Worm (Caenorhabditis elegans) whole organism, L1 larva: ENCODE results near the gene cbd-1.
A peak's percentile ranks its signal among the peaks of the same experiment; 100 is the strongest.
"Not testable (repeated sequence)": the region's sequence is repeated elsewhere in the genome, so short reads cannot be mapped to it uniquely, and the experiment has no call there.

Source experiments
- C04F5.9 ChIP-seq: sonication (generic microtip); optimal IDR thresholded peaks from 2 replicates; lab custom pipeline; 2016; ENCODE audit warnings: missing genetic modification characterization, missing compliant biosample characterization
- alr-1 ChIP-seq: fragments of 200-800 bp; sonication (Bioruptor generic); optimal IDR thresholded peaks from 2 replicates; lab custom pipeline; 2018; ENCODE audit warnings: borderline replicate concordance, mild to moderate bottlenecking, missing genetic modification characterization, missing compliant biosample characterization
- aly-2 ChIP-seq: fragments of 150-350 bp; optimal IDR thresholded peaks from 2 replicates; lab custom pipeline; 2014; ENCODE audit warnings: missing biosample characterization, missing genetic modification characterization
- ama-1 ChIP-seq: fragments of 150-350 bp; optimal IDR thresholded peaks from 2 replicates; lab custom pipeline; 2014
- blmp-1 ChIP-seq: fragments of 150-350 bp; optimal IDR thresholded peaks from 2 replicates; lab custom pipeline; 2014; ENCODE audit warnings: missing biosample characterization, missing genetic modification characterization
- ceh-82 ChIP-seq, 3 experiments: fragments of 150-350 bp in 1 of 3; sonication (generic microtip) in 2 of 3; optimal IDR thresholded peaks; 2 replicates each; lab custom pipeline; 2014 to 2017; ENCODE audit warnings: missing biosample characterization in 3 of 3, missing genetic modification characterization in 3 of 3
- ceh-88 ChIP-seq: fragments of 200-800 bp; sonication (Bioruptor generic); IDR thresholded peaks from 2 replicates; pipeline ENCODE4 v1.3.6; 2022; ENCODE audit warnings: missing genetic modification characterization, missing compliant biosample characterization
- dsc-1 ChIP-seq: sonication (generic microtip); optimal IDR thresholded peaks from 2 replicates; lab custom pipeline; 2016; ENCODE audit warnings: mild to moderate bottlenecking, missing genetic modification characterization, missing compliant biosample characterization
- efl-1 ChIP-seq, 4 experiments: fragments of 150-350 bp; optimal IDR thresholded peaks in 3 of 4; peaks in 1 of 4; 1 replicate in 1 of 4; 2 replicates in 3 of 4; lab custom pipeline; 2014; ENCODE audit warnings: missing biosample characterization in 2 of 4, missing genetic modification characterization in 2 of 4, missing genetic modification reagents in 2 of 4
- egl-13 ChIP-seq: sonication (generic microtip); optimal IDR thresholded peaks from 2 replicates; lab custom pipeline; 2016; ENCODE audit warnings: missing genotype, missing genetic modification reagents, missing genetic modification characterization, missing compliant biosample characterization
- egl-27 ChIP-seq, 2 experiments: fragments of 150-350 bp in 1 of 2; sonication (generic microtip); optimal IDR thresholded peaks; 3 replicates each; lab custom pipeline; 2017 to 2018; ENCODE audit warnings: missing biosample characterization in 2 of 2, missing genetic modification characterization in 2 of 2, missing genetic modification reagents in 2 of 2
- elt-3 ChIP-seq, 6 experiments: fragments of 150-350 bp in 1 of 6; sonication (generic microtip); optimal IDR thresholded peaks; 2 replicates each; lab custom pipeline; 2017 to 2018; ENCODE audit warnings: missing biosample characterization in 6 of 6, missing genetic modification characterization in 6 of 6, inconsistent platforms in 1 of 6
- fkh-4 ChIP-seq: sonication (generic microtip); optimal IDR thresholded peaks from 2 replicates; lab custom pipeline; 2016; ENCODE audit warnings: missing compliant biosample characterization, missing genetic modification characterization, borderline replicate concordance
- fkh-8 ChIP-seq: sonication (generic microtip); optimal IDR thresholded peaks from 2 replicates; lab custom pipeline; 2016; ENCODE audit warnings: mild to moderate bottlenecking, missing genetic modification characterization, missing compliant biosample characterization
- grh-1 ChIP-seq: fragments of 200-800 bp; sonication (Bioruptor generic); IDR thresholded peaks from 2 replicates; pipeline ENCODE4 v1.3.6; 2022; ENCODE audit warnings: missing genetic modification reagents, missing genetic modification characterization, missing compliant biosample characterization
- hlh-4 ChIP-seq: sonication (generic microtip); optimal IDR thresholded peaks from 2 replicates; lab custom pipeline; 2016; ENCODE audit warnings: mild to moderate bottlenecking, missing genetic modification characterization, missing compliant biosample characterization
- hpl-2 ChIP-seq: fragments of 150-350 bp; optimal IDR thresholded peaks from 2 replicates; lab custom pipeline; 2014; ENCODE audit warnings: missing biosample characterization, missing genetic modification reagents, missing genetic modification characterization
- irx-1 ChIP-seq: sonication (generic microtip); optimal IDR thresholded peaks from 2 replicates; lab custom pipeline; 2016; ENCODE audit warnings: missing genetic modification characterization, missing compliant biosample characterization
- lsy-2 ChIP-seq, 2 experiments: fragments of 150-350 bp; optimal IDR thresholded peaks; 2 replicates each; lab custom pipeline; 2014; ENCODE audit warnings: missing biosample characterization in 2 of 2, missing genetic modification characterization in 2 of 2
- mep-1 ChIP-seq: fragments of 150-350 bp; optimal IDR thresholded peaks from 2 replicates; lab custom pipeline; 2014; ENCODE audit warnings: missing biosample characterization, missing genetic modification characterization
- nhr-11 ChIP-seq: fragments of 150-350 bp; optimal IDR thresholded peaks from 2 replicates; lab custom pipeline; 2014; ENCODE audit warnings: missing biosample characterization, missing genetic modification characterization
- nhr-20 ChIP-seq: sonication (generic microtip); optimal IDR thresholded peaks from 2 replicates; lab custom pipeline; 2016; ENCODE audit warnings: mild to moderate bottlenecking, missing genetic modification characterization, missing compliant biosample characterization
- nhr-237 ChIP-seq: fragments of 150-350 bp; optimal IDR thresholded peaks from 2 replicates; lab custom pipeline; 2014; ENCODE audit warnings: missing biosample characterization, missing genetic modification characterization
- nhr-28 ChIP-seq: fragments of 150-350 bp; optimal IDR thresholded peaks from 2 replicates; lab custom pipeline; 2014; ENCODE audit warnings: missing biosample characterization, missing genetic modification characterization
- nhr-76 ChIP-seq: sonication (generic microtip); optimal IDR thresholded peaks from 2 replicates; lab custom pipeline; 2017; ENCODE audit warnings: missing biosample characterization, missing genetic modification characterization
- nhr-85 ChIP-seq: sonication (generic microtip); peaks from one replicate; lab custom pipeline; 2016; ENCODE audit warnings: missing genetic modification characterization, inconsistent platforms, missing compliant biosample characterization
- nhr-90 ChIP-seq: sonication (generic microtip); optimal IDR thresholded peaks from 2 replicates; lab custom pipeline; 2016; ENCODE audit warnings: mild to moderate bottlenecking, missing genetic modification characterization, missing compliant biosample characterization; ENCODE audit not compliant: poor library complexity
- pax-3 ChIP-seq: fragments of 200-800 bp; sonication (Bioruptor generic); optimal IDR thresholded peaks from 2 replicates; lab custom pipeline; 2018; ENCODE audit warnings: mild to moderate bottlenecking, missing genetic modification characterization, moderate library complexity, missing compliant biosample characterization
- pqm-1 ChIP-seq: sonication (generic microtip); optimal IDR thresholded peaks from 3 replicates; lab custom pipeline; 2017; ENCODE audit warnings: missing biosample characterization, missing genetic modification characterization
- rnt-1 ChIP-seq: sonication (generic microtip); optimal IDR thresholded peaks from 2 replicates; lab custom pipeline; 2016; ENCODE audit warnings: mild to moderate bottlenecking, missing genetic modification characterization, moderate library complexity, missing compliant biosample characterization
- skn-1 ChIP-seq: fragments of 150-350 bp; optimal IDR thresholded peaks from 2 replicates; lab custom pipeline; 2014; ENCODE audit warnings: missing biosample characterization, missing genetic modification characterization
- snpc-4 ChIP-seq: fragments of 150-350 bp; optimal IDR thresholded peaks from 2 replicates; lab custom pipeline; 2014; ENCODE audit warnings: missing biosample characterization, missing genetic modification characterization
- sup-37 ChIP-seq: fragments of 200-800 bp; sonication (Bioruptor generic); optimal IDR thresholded peaks from 2 replicates; lab custom pipeline; 2018; ENCODE audit warnings: mild to moderate bottlenecking, missing genetic modification characterization, missing compliant biosample characterization
- tlp-1 ChIP-seq: fragments of 150-350 bp; optimal IDR thresholded peaks from 2 replicates; lab custom pipeline; 2014; ENCODE audit warnings: missing biosample characterization, missing genetic modification characterization
- unc-62 ChIP-seq: fragments of 150-350 bp; optimal IDR thresholded peaks from 2 replicates; lab custom pipeline; 2014; ENCODE audit warnings: missing biosample characterization, missing genetic modification reagents, missing genetic modification characterization
- vab-15 ChIP-seq: sonication (generic microtip); optimal IDR thresholded peaks from 2 replicates; lab custom pipeline; 2017; ENCODE audit warnings: missing genotype, mild to moderate bottlenecking, missing genetic modification characterization, missing compliant biosample characterization
- xbp-1 ChIP-seq: sonication (generic microtip); optimal IDR thresholded peaks from 2 replicates; lab custom pipeline; 2016; ENCODE audit warnings: missing genetic modification characterization, missing compliant biosample characterization
- zag-1 ChIP-seq: fragments of 150-350 bp; optimal IDR thresholded peaks from 2 replicates; lab custom pipeline; 2014; ENCODE audit warnings: missing biosample characterization, missing genetic modification characterization
- zip-4 ChIP-seq: fragments of 200-800 bp; sonication (Bioruptor generic); optimal IDR thresholded peaks from 2 replicates; lab custom pipeline; 2018; ENCODE audit warnings: mild to moderate bottlenecking, missing genetic modification characterization, moderate library complexity, missing compliant biosample characterization
- ztf-4 ChIP-seq: fragments of 150-350 bp; optimal IDR thresholded peaks from 2 replicates; lab custom pipeline; 2014; ENCODE audit warnings: missing biosample characterization, missing genetic modification characterization

The cbd-1 gene

ce11 chrIV:11372366-11372997 lies at the start of gene cbd-1:
TSS of gene cbd-1 (plus strand) at chrIV:11372991.
- TF ChIP-seq elt-3 (tag; optimal IDR thresholded peaks at IDR 0.05; lab: Kevin White, UChicago) = no peak
- TF ChIP-seq pax-3 (tag; lab: Kevin White, UChicago) = no peak
- TF ChIP-seq fkh-8 (tag; lab: Kevin White, UChicago) = no peak
- TF ChIP-seq nhr-90 = no peak
- TF ChIP-seq egl-13 (tag; lab: Kevin White, UChicago) = no peak
- TF ChIP-seq ztf-4 (tag; lab: Kevin White, UChicago) = no peak
- no peak for TF ChIP-seq zag-1 (tag; lab: Kevin White, UChicago)
- TF ChIP-seq nhr-11 (tag; lab: Kevin White, UChicago) = no peak
- no peak for TF ChIP-seq alr-1
- TF ChIP-seq xbp-1 (tag; lab: Kevin White, UChicago) = no peak
- no peak for TF ChIP-seq nhr-85 (tag; lab: Kevin White, UChicago)
- TF ChIP-seq pqm-1 (tag; lab: Kevin White, UChicago) = no peak
- TF ChIP-seq irx-1 = no peak
- TF ChIP-seq, all 84 proteins: peak for 0

- no peak for TF ChIP-seq mep-1 (tag; lab: Kevin White, UChicago)
- no peak for TF ChIP-seq grh-1 (GFP tag; lab: Robert Waterston, UW)
- TF ChIP-seq C04F5.9 (tag; lab: Kevin White, UChicago) = no peak
- no peak for TF ChIP-seq blmp-1 (tag; lab: Kevin White, UChicago)
- TF ChIP-seq hpl-2 (GFP tag; lab: Kevin White, UChicago) = no peak
- TF ChIP-seq unc-62 (GFP tag; lab: Kevin White, UChicago) = no peak
- TF ChIP-seq nhr-76 (tag; lab: Kevin White, UChicago) = no peak
- no peak for TF ChIP-seq ceh-88 (GFP tag; lab: Robert Waterston, UW)
- no peak for TF ChIP-seq ceh-82 (tag; optimal IDR thresholded peaks at IDR 0.05; lab: Kevin White, UChicago)
- no peak for TF ChIP-seq pqm-1 (tag; lab: Kevin White, UChicago)
- TF ChIP-seq nhr-28 (tag; lab: Kevin White, UChicago) = no peak
- no peak for TF ChIP-seq tlp-1 (tag; lab: Kevin White, UChicago)
- TF ChIP-seq zip-4 (GFP tag; lab: Kevin White, UChicago) = no peak
- no peak for TF ChIP-seq xbp-1 (tag; lab: Kevin White, UChicago)
Measured at ce11 chrIV:11323666-11324065, 49.1 kb upstream of the cbd-1 start.

ce11 chrIV:11324741-11325140 lies 48.0 kb upstream of the cbd-1 start, which contains the start of gene his-48:
TSS of gene his-48 (plus strand) at chrIV:11324745.
- TF ChIP-seq rnt-1 (tag; lab: Kevin White, UChicago); ceh-88 (GFP tag; lab: Robert Waterston, UW); vab-15 (tag; lab: Kevin White, UChicago): not testable (repeated sequence)

ce11 chrIV:11326939-11327565 lies 45.7 kb upstream of the cbd-1 start, which contains the start of gene B0035.21:
TSS of gene B0035.21 (plus strand) at chrIV:11327260.
- no peak for TF ChIP-seq efl-1 (optimal IDR thresholded peaks at IDR 0.05; lab: Kevin White, UChicago)
- TF ChIP-seq efl-1 (GFP tag; optimal IDR thresholded peaks at IDR 0.05 in 1 of 2; lab: Kevin White, UChicago) = peak in 1 of 2 experiments; percentile 59
- no peak for TF ChIP-seq hlh-4
- no peak for TF ChIP-seq snpc-4 (tag; lab: Kevin White, UChicago)

- TF ChIP-seq nhr-237 (tag; lab: Kevin White, UChicago) = no peak
- no peak for TF ChIP-seq sup-37
- TF ChIP-seq fkh-8 (tag; lab: Kevin White, UChicago) = no peak
- no peak for TF ChIP-seq skn-1 (tag; lab: Kevin White, UChicago)
- no peak for TF ChIP-seq egl-27 (tag; optimal IDR thresholded peaks at IDR 0.05; lab: Kevin White, UChicago)
- TF ChIP-seq lsy-2 (tag; optimal IDR thresholded peaks at IDR 0.05; lab: Kevin White, UChicago) = no peak
- no peak for TF ChIP-seq fkh-4 (tag; lab: Kevin White, UChicago)
- TF ChIP-seq dsc-1 (tag; lab: Kevin White, UChicago) = no peak
- TF ChIP-seq aly-2 (tag; lab: Kevin White, UChicago) = no peak
- no peak for TF ChIP-seq xbp-1 (tag; lab: Kevin White, UChicago)
- TF ChIP-seq alr-1 = no peak
- no peak for TF ChIP-seq pqm-1 (tag; lab: Kevin White, UChicago)
- TF ChIP-seq vab-15 (tag; lab: Kevin White, UChicago) = no peak
- TF ChIP-seq ama-1 = no peak
- TF ChIP-seq nhr-20 = no peak
Measured at ce11 chrIV:11329269-11329668, 43.5 kb upstream of the cbd-1 start, which contains the start of gene leo-1. TSS of gene leo-1 (minus strand) at chrIV:11329369.
